Worm (Caenorhabditis elegans): ENCODE measurements around the gene F58G6.3.

The F58G6.3 gene

DNA sequence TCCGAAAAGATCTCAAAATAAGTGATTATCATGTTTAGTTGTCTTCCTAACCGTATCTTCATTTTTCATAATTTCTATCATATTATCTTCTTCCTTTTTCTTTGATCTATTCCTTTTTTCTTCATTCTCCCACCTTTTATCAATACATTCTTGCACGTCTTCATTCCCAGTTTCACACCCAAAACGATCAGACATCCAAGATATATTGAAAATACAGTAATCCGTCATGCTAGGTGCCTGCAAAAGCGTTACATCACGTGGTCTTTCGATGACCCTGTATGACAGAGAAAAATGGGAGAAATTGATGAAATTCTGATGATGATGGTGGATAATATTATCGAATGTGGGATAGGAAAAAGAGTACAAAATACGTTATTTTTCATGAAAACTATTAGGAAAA is 19.1 kb downstream of the F58G6.3 start:
- peak; percentile 52 for TF ChIP-seq nhr-25 (tag; optimal IDR thresholded peaks at IDR 0.05)
- peak; percentile 88 for TF ChIP-seq nhr-43 (tag; optimal IDR thresholded peaks at IDR 0.05; ENCODE audit: poor library complexity, severe bottlenecking)
- TF ChIP-seq fkh-10 (GFP tag; optimal IDR thresholded peaks at IDR 0.05) = no peak
- TF ChIP-seq fos-1 (tag; optimal IDR thresholded peaks at IDR 0.05) = no peak
- peak; percentile 94 for TF ChIP-seq nhr-23 (tag; optimal IDR thresholded peaks at IDR 0.05)
- no peak for TF ChIP-seq jun-1 (tag; optimal IDR thresholded peaks at IDR 0.05)
- TF ChIP-seq nhr-77 (tag; optimal IDR thresholded peaks at IDR 0.05) = no peak
- no peak for TF ChIP-seq aly-2 (tag; optimal IDR thresholded peaks at IDR 0.05)
- no peak for TF ChIP-seq elt-2 (tag; optimal IDR thresholded peaks at IDR 0.05)
- TF ChIP-seq unc-62 (GFP tag; optimal IDR thresholded peaks at IDR 0.05) = no peak
- no peak for TF ChIP-seq hmg-11 (tag; optimal IDR thresholded peaks at IDR 0.05)
- TF ChIP-seq mdl-1 (tag; optimal IDR thresholded peaks at IDR 0.05) = no peak
- TF ChIP-seq lsy-12 (tag; optimal IDR thresholded peaks at IDR 0.05) = no peak
- no peak for TF ChIP-seq pqm-1 (tag; optimal IDR thresholded peaks at IDR 0.05)
- no peak for TF ChIP-seq ceh-16 (tag; optimal IDR thresholded peaks at IDR 0.05)
- no peak for TF ChIP-seq nhr-12 (tag; optimal IDR thresholded peaks at IDR 0.05)
- peak in 1 of 3 experiments; percentile 79 for TF ChIP-seq elt-3 (tag; optimal IDR thresholded peaks at IDR 0.05)
- TF ChIP-seq ceh-28 (tag; optimal IDR thresholded peaks at IDR 0.05) = no peak

DNA sequence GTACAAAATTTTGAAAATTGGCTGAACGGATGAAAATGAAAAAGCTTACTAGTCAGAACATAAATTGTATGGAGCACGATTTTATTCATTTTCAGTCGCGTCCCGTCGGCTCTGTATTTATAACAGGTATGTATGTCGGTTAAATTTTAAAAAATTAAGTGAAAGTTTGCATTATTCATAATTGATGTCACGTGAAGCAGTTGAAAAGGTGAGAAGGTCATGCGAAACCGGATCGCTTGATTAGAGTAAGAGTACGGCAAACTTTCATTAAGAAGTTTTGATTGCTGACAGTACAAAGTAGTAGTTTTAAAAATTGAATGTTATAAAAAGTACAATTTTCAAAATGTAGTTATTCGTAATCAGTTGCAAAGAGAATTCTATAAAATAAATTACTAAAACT is 19.9 kb downstream of the F58G6.3 start:
- peak; percentile 25 for TF ChIP-seq nhr-25 (tag; optimal IDR thresholded peaks at IDR 0.05)
- no peak for TF ChIP-seq unc-39 (tag; optimal IDR thresholded peaks at IDR 0.05)

DNA sequence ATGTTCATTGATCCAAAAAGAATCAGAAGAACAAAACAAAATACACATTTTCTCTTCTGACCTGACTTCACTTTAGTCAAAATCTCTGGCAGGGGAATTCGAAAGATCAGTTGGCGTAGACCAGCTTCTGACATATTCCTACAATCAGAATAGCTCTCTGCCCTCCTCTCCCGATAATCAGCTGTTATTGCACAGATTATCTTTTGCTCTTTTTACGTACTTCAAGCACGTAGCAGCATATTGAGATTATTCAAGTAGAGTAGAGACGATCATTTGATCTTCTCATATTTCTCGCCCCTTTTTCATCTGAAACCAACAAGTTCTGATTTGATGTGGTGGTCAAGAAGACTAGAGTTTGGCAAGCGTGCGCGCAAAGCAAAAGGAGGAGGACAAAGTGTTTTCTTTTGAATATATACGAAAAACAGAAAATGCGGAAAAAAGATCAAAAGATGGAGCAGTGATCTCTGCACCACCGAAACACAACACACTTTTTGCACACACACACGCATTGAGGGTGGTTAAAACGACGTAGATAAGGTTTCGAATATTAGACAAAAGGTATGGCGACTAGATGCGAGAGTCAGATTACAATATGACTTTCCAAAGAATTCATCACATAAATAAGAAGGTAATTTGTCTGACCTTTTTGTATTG is 20.5 kb downstream of the F58G6.3 start:
- TF ChIP-seq ZK546.5 (tag; optimal IDR thresholded peaks at IDR 0.05) = no peak
- TF ChIP-seq elt-3 (tag; optimal IDR thresholded peaks at IDR 0.05) = no peak
- TF ChIP-seq nhr-237 (tag; optimal IDR thresholded peaks at IDR 0.05) = no peak
- TF ChIP-seq pqm-1 (tag; optimal IDR thresholded peaks at IDR 0.05) = peak; percentile 75
- no peak for TF ChIP-seq nhr-43 (tag; optimal IDR thresholded peaks at IDR 0.05; ENCODE audit: poor library complexity, severe bottlenecking)
- peak; percentile 40 for TF ChIP-seq elt-2 (tag; optimal IDR thresholded peaks at IDR 0.05)
- TF ChIP-seq ama-1 (optimal IDR thresholded peaks at IDR 0.05) = peak; percentile 40
- no peak for TF ChIP-seq nhr-76 (tag; optimal IDR thresholded peaks at IDR 0.05)
- TF ChIP-seq egl-27 (tag; optimal IDR thresholded peaks at IDR 0.05) = no peak
- TF ChIP-seq nfya-1 (tag; optimal IDR thresholded peaks at IDR 0.05; ENCODE audit: insufficient read depth) = peak; percentile 2
- no peak for TF ChIP-seq snpc-4 (tag; optimal IDR thresholded peaks at IDR 0.05)
- TF ChIP-seq fos-1 (tag; optimal IDR thresholded peaks at IDR 0.05) = no peak
- TF ChIP-seq elt-1 (tag; optimal IDR thresholded peaks at IDR 0.05) = peak; percentile 72
- TF ChIP-seq skn-1 (tag; optimal IDR thresholded peaks at IDR 0.05) = no peak

DNA sequence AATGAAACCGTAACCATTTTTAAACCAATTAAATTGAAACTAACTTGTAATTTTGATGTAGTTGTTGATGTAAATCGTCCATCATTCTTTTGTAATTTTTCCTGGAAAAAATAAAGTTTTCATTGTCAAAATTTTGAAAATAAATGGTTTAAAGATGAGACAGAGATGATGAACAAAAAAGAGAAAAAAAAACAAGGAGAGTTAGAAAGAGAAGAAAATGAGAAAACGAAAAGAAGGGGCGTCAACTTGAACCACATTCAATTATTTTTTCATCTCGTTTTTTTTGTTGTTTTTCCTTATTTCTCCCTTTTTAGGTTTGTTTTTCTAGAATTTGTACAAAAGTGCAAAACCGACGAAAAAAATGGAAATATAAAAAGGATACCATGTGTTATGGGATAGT is 22.2 kb downstream of the F58G6.3 start, which contains the start of gene nhr-34:
Gene nhr-34, minus strand, starts transcription at position 101 of the 400 bp plus-strand sequence.
- no peak for TF ChIP-seq nhr-28 (tag; optimal IDR thresholded peaks at IDR 0.05)
- TF ChIP-seq ztf-11 (tag; optimal IDR thresholded peaks at IDR 0.05) = no peak
- no peak for TF ChIP-seq ztf-4 (tag; optimal IDR thresholded peaks at IDR 0.05)
- no peak for TF ChIP-seq ceh-28 (tag; optimal IDR thresholded peaks at IDR 0.05)
- no peak for TF ChIP-seq nfya-1 (tag; optimal IDR thresholded peaks at IDR 0.05; ENCODE audit: insufficient read depth)
- no peak for TF ChIP-seq pqm-1 (tag; optimal IDR thresholded peaks at IDR 0.05)
- TF ChIP-seq jun-1 (tag; optimal IDR thresholded peaks at IDR 0.05) = no peak
- TF ChIP-seq elt-1 (tag; optimal IDR thresholded peaks at IDR 0.05) = no peak
- TF ChIP-seq mml-1 (tag; optimal IDR thresholded peaks at IDR 0.05) = no peak
- no peak for TF ChIP-seq R02D3.7 (tag; optimal IDR thresholded peaks at IDR 0.05)

DNA sequence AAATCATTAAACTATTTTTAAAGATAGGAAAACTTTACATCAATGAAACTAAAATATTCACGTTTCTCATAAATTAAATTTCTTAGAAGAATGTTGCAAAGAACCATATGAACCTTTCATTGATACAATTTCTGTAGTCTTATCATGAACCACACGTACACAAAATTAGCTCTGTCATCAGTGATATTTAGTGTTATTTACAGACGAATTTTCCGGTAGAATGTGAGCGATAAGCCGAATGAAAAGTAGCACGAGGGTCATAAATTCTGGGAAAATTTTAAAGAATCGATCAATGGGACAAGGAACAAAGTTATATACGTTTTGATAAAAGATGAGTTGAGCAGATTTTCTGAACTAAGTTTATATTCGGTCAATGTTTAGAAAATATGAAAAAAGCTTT is 23.2 kb downstream of the F58G6.3 start:
- peak; percentile 54 for TF ChIP-seq pha-4 (tag; optimal IDR thresholded peaks at IDR 0.05)
- TF ChIP-seq nhr-237 (tag; optimal IDR thresholded peaks at IDR 0.05) = no peak
- TF ChIP-seq egl-5 (tag; optimal IDR thresholded peaks at IDR 0.05) = no peak
- TF ChIP-seq nhr-25 (tag; optimal IDR thresholded peaks at IDR 0.05) = no peak
- TF ChIP-seq ama-1 (optimal IDR thresholded peaks at IDR 0.05) = no peak
- TF ChIP-seq unc-62 (GFP tag; optimal IDR thresholded peaks at IDR 0.05) = no peak
- TF ChIP-seq ceh-82 (tag; optimal IDR thresholded peaks at IDR 0.05) = no peak
- no peak for TF ChIP-seq nfya-1 (tag; optimal IDR thresholded peaks at IDR 0.05; ENCODE audit: insufficient read depth)
- TF ChIP-seq snpc-4 (tag; optimal IDR thresholded peaks at IDR 0.05) = no peak
- peak; percentile 96 for TF ChIP-seq pqm-1 (tag; optimal IDR thresholded peaks at IDR 0.05)
- no peak for TF ChIP-seq skn-1 (tag; optimal IDR thresholded peaks at IDR 0.05)
- TF ChIP-seq egl-27 (tag; optimal IDR thresholded peaks at IDR 0.05) = no peak
- no peak for TF ChIP-seq nhr-12 (tag; optimal IDR thresholded peaks at IDR 0.05)
- no peak for TF ChIP-seq lsy-12 (tag; optimal IDR thresholded peaks at IDR 0.05)
- no peak for TF ChIP-seq ztf-4 (tag; optimal IDR thresholded peaks at IDR 0.05)
- TF ChIP-seq nhr-23 (tag; optimal IDR thresholded peaks at IDR 0.05) = no peak
- no peak for TF ChIP-seq elt-3 (tag; optimal IDR thresholded peaks at IDR 0.05)
- TF ChIP-seq elt-2 (tag; optimal IDR thresholded peaks at IDR 0.05) = peak; percentile 94
